Fruit fly (Drosophila melanogaster) whole organism, wandering third instar larva: ENCODE measurements around the gene CycH.

Experiments used
- Abd-B ChIP-seq: fragments of >200 bp; optimal IDR thresholded peaks from 2 replicates; lab custom pipeline; 2017; ENCODE audit warnings: missing biosample characterization, missing genetic modification characterization
- CG32264 ChIP-seq: fragments of 200-800 bp; sonication (Bioruptor generic); optimal IDR thresholded peaks from 2 replicates; lab custom pipeline; 2016; ENCODE audit warnings: missing biosample characterization, missing genetic modification characterization
- CG9705 ChIP-seq: fragments of 200-800 bp; sonication (Bioruptor generic); optimal IDR thresholded peaks from 2 replicates; lab custom pipeline; 2018; ENCODE audit warnings: missing biosample characterization, mild to moderate bottlenecking, missing genetic modification characterization
- CrebA ChIP-seq: fragments of 200-800 bp; sonication (Bioruptor generic); optimal IDR thresholded peaks from 2 replicates; lab custom pipeline; 2016; ENCODE audit warnings: missing biosample characterization, mild to moderate bottlenecking, missing genetic modification characterization, borderline replicate concordance
- Dif ChIP-seq: fragments of 200-275, 200-300 bp; sonication (Bioruptor generic); optimal IDR thresholded peaks from 2 replicates; lab custom pipeline; 2018; ENCODE audit warnings: missing biosample characterization, missing genetic modification characterization; ENCODE audit not compliant: partially characterized antibody
- GATAd ChIP-seq: sonication (Bioruptor generic); optimal IDR thresholded peaks from 2 replicates; lab custom pipeline; 2016; ENCODE audit warnings: missing biosample characterization, missing genetic modification characterization
- Hnf4 ChIP-seq: fragments of 200-800 bp; sonication (Bioruptor generic); optimal IDR thresholded peaks from 2 replicates; lab custom pipeline; 2016; ENCODE audit warnings: missing biosample characterization, mild to moderate bottlenecking, missing genetic modification characterization
- Hr78 ChIP-seq: fragments of >200 bp; optimal IDR thresholded peaks from 2 replicates; lab custom pipeline; 2017; ENCODE audit warnings: missing biosample characterization, missing genetic modification characterization
- Hr83 ChIP-seq: fragments of 200-300 bp; sonication (Bioruptor generic); optimal IDR thresholded peaks from 2 replicates; lab custom pipeline; 2016; ENCODE audit warnings: missing biosample characterization, mild to moderate bottlenecking, missing genetic modification characterization, moderate library complexity; ENCODE audit not compliant: poor library complexity, severe bottlenecking
- Jra ChIP-seq: sonication (Bioruptor generic); optimal IDR thresholded peaks from 2 replicates; lab custom pipeline; 2016; ENCODE audit warnings: missing biosample characterization, missing genetic modification characterization
- Mio ChIP-seq: sonication (Bioruptor generic); optimal IDR thresholded peaks from 2 replicates; lab custom pipeline; 2016; ENCODE audit warnings: missing biosample characterization, missing genetic modification characterization
- OdsH ChIP-seq: fragments of 200-800 bp; sonication (Bioruptor generic); optimal IDR thresholded peaks from 2 replicates; lab custom pipeline; 2016; ENCODE audit warnings: missing biosample characterization, mild to moderate bottlenecking, missing genetic modification characterization
- Rel ChIP-seq, 2 experiments: fragments of 200-800 bp; sonication (Bioruptor generic) in 1 of 2; optimal IDR thresholded peaks; 2 replicates in 1 of 2; 3 replicates in 1 of 2; lab custom pipeline; 2016 to 2019; ENCODE audit warnings: mild to moderate bottlenecking in 2 of 2, missing biosample characterization in 2 of 2, missing genetic modification characterization in 2 of 2, moderate library complexity in 1 of 2
- Sp1 ChIP-seq: fragments of 200-800 bp; sonication (Bioruptor generic); optimal IDR thresholded peaks from 3 replicates; lab custom pipeline; 2019; ENCODE audit warnings: missing biosample characterization, mild to moderate bottlenecking, missing genetic modification characterization, moderate library complexity
- Vsx2 ChIP-seq: fragments of 200-300, 225-300 bp; sonication (Bioruptor generic); optimal IDR thresholded peaks from 2 replicates; lab custom pipeline; 2018; ENCODE audit warnings: missing biosample characterization, missing genetic modification characterization; ENCODE audit not compliant: partially characterized antibody
- br ChIP-seq: fragments of 200-800 bp; sonication (Bioruptor generic); optimal IDR thresholded peaks from 2 replicates; lab custom pipeline; 2016; ENCODE audit warnings: missing biosample characterization, missing genetic modification characterization
- brk ChIP-seq: fragments of 200-800 bp; sonication (Bioruptor generic); optimal IDR thresholded peaks from 2 replicates; lab custom pipeline; 2016; ENCODE audit warnings: missing biosample characterization, mild to moderate bottlenecking, missing genetic modification characterization
- dmrt93B ChIP-seq: fragments of 200-800 bp; sonication (Bioruptor generic); optimal IDR thresholded peaks from 2 replicates; lab custom pipeline; 2018; ENCODE audit warnings: missing biosample characterization, mild to moderate bottlenecking, missing genetic modification characterization
- dsf ChIP-seq: sonication (Bioruptor generic); optimal IDR thresholded peaks from 2 replicates; lab custom pipeline; 2016; ENCODE audit warnings: missing biosample characterization, missing genetic modification characterization, borderline replicate concordance
- ey ChIP-seq: fragments of 200-800 bp; sonication (Bioruptor generic); optimal IDR thresholded peaks from 2 replicates; lab custom pipeline; 2016; ENCODE audit warnings: missing biosample characterization, missing genetic modification characterization
- foxo ChIP-seq, 2 experiments: fragments of 200-800 bp; sonication (Bioruptor generic); optimal IDR thresholded peaks; 2 replicates in 1 of 2; 3 replicates in 1 of 2; lab custom pipeline; 2016 to 2017; ENCODE audit warnings: missing biosample characterization in 2 of 2, missing genetic modification characterization in 2 of 2
- fru ChIP-seq: fragments of 200-800 bp; sonication (Bioruptor generic); optimal IDR thresholded peaks from 3 replicates; lab custom pipeline; 2016; ENCODE audit warnings: missing biosample characterization, mild to moderate bottlenecking, missing genetic modification characterization
- h ChIP-seq: fragments of 200-800 bp; sonication (Bioruptor generic); optimal IDR thresholded peaks from 3 replicates; lab custom pipeline; 2016; ENCODE audit warnings: missing biosample characterization, mild to moderate bottlenecking, missing genetic modification characterization
- lola ChIP-seq: fragments of >200 bp; optimal IDR thresholded peaks from 2 replicates; lab custom pipeline; 2017; ENCODE audit warnings: missing biosample characterization, missing genetic modification characterization
- pan ChIP-seq: fragments of >200 bp; optimal IDR thresholded peaks from 2 replicates; lab custom pipeline; 2017
- psq ChIP-seq: fragments of 200-800 bp; sonication (Bioruptor generic); optimal IDR thresholded peaks from 3 replicates; lab custom pipeline; 2017; ENCODE audit warnings: missing biosample characterization, mild to moderate bottlenecking, missing genetic modification characterization, moderate library complexity
- rgr ChIP-seq: fragments of 200-800 bp; sonication (Bioruptor generic); optimal IDR thresholded peaks from 3 replicates; lab custom pipeline; 2016; ENCODE audit warnings: missing biosample characterization, mild to moderate bottlenecking, missing genetic modification characterization
- sv ChIP-seq: fragments of 200-800 bp; sonication (Bioruptor generic); optimal IDR thresholded peaks from 3 replicates; lab custom pipeline; 2016; ENCODE audit warnings: missing biosample characterization, missing genetic modification characterization
- tai ChIP-seq: sonication (Bioruptor generic); optimal IDR thresholded peaks from 2 replicates; lab custom pipeline; 2016; ENCODE audit warnings: missing biosample characterization, missing genetic modification characterization
- usp ChIP-seq: fragments of >200 bp; optimal IDR thresholded peaks from 2 replicates; lab custom pipeline; 2017; ENCODE audit warnings: missing biosample characterization, missing genetic modification characterization
- woc ChIP-seq: sonication (Bioruptor generic); optimal IDR thresholded peaks from 2 replicates; lab custom pipeline; 2016; ENCODE audit warnings: missing biosample characterization, mild to moderate bottlenecking, missing genetic modification characterization

Gene CycH

DNA sequence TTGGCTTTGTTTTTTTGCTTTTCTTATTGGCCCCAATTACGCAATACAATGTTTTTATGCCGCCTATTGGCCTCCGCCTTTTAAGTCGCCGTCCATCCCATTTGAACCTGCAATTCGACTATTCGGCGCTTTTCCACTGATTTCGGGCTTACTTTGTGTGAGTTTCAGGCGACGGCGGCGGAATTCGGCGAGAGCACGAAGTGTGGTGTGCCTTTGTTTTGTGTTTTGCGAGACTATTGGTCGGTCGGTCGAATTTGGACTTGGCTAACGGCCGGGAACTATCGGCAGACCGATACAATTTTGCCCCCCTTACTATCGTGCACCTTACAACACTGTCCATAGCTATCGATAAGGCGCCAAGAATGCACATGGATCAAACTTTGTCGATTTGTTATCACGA is 19.3 kb downstream of the CycH start, which contains the start of gene P5CDh1:
TSS of gene P5CDh1 (minus strand) at position 278 of the 400 bp plus-strand sequence.
- peak; percentile 70 for TF ChIP-seq Hr83
- peak; percentile 0 for TF ChIP-seq Vsx2 (GFP tag; lab: Kevin White, UChicago)
- peak; percentile 33 for TF ChIP-seq h (GFP tag; lab: Kevin White, UChicago)
- TF ChIP-seq rgr (GFP tag; lab: Kevin White, UChicago), result peak; percentile 55
- peak in 1 of 2 experiments; percentile 29 for TF ChIP-seq foxo (GFP tag; optimal IDR thresholded peaks at IDR 0.05; lab: Kevin White, UChicago)
- TF ChIP-seq Hnf4, result peak; percentile 52
- no peak for TF ChIP-seq GATAd (GFP tag; lab: Kevin White, UChicago)
- no peak for TF ChIP-seq woc (GFP tag; lab: Kevin White, UChicago)
- TF ChIP-seq CrebA (GFP tag; lab: Kevin White, UChicago), result no peak
- no peak for TF ChIP-seq Abd-B (GFP tag; lab: Kevin White, UChicago)
- no peak for TF ChIP-seq Dif (GFP tag; lab: Kevin White, UChicago)
- peak; percentile 13 for TF ChIP-seq ey
- TF ChIP-seq CG32264 (GFP tag; lab: Kevin White, UChicago), result no peak
- TF ChIP-seq, all 38 proteins: peak for 7

DNA sequence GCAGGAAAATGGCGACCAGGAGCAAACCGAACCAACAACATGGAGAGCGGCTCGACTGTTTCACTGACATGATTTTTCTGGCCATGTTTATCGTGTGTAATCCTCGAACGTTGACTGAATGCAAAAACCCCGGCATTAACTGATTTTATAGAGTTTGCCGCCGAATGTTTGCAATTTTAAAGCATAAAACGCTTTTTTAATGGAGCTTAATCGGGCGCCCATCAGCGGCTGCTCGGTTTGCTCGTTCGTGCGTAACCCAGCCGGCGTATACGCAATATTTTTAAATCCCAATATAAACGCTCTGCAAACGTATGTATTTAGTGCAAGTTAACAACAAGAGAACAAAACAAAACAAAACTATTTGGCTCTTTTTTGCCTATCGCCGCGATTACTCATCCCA is 20.5 kb downstream of the CycH start, which contains the start of gene CG14563:
TSS of gene CG14563 (minus strand) at position 101 of the 400 bp plus-strand sequence.
- TF ChIP-seq sv (no peak), dsf (GFP tag; lab: Kevin White, UChicago) (no peak), psq (GFP tag; lab: Kevin White, UChicago) (no peak), Hr83 (no peak), rgr (GFP tag; lab: Kevin White, UChicago) (no peak), pan (no peak), CG9705 (GFP tag; lab: Kevin White, UChicago) (no peak), h (GFP tag; lab: Kevin White, UChicago) (no peak), Vsx2 (GFP tag; lab: Kevin White, UChicago) (no peak), GATAd (GFP tag; lab: Kevin White, UChicago) (no peak), Abd-B (GFP tag; lab: Kevin White, UChicago) (no peak), usp (no peak), dmrt93B (GFP tag; lab: Kevin White, UChicago) (no peak), OdsH (no peak), brk (GFP tag; lab: Kevin White, UChicago) (no peak), tai (GFP tag; lab: Kevin White, UChicago) (no peak), Jra (GFP tag; lab: Kevin White, UChicago) (no peak), Hr78 (no peak), Dif (GFP tag; lab: Kevin White, UChicago) (no peak)

DNA sequence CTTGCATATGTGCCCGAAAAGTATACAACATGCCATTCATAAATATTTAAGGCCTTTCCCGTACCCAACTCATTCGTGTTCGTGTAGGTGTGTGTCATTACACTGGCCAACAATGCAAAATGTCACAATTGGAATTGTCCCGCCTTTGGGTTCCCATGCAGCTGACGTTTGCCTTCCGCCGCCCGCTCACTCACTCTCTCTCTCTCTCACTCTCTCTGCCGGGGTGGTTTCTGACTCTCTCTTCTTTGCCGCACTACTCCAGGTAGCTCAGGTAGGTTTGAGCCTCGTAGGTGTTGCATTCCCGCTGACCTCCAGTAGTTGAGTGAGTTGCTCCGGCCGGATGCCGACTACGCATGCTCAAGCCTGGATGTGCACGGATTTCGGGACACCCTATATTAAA is 21.5 kb downstream of the CycH start:
- no peak for TF ChIP-seq Hnf4
- no peak for TF ChIP-seq foxo (GFP tag; optimal IDR thresholded peaks at IDR 0.05; lab: Kevin White, UChicago)
- no peak for TF ChIP-seq brk (GFP tag; lab: Kevin White, UChicago)
- TF ChIP-seq lola (GFP tag; lab: Kevin White, UChicago), result no peak
- no peak for TF ChIP-seq Mio
- TF ChIP-seq dsf (GFP tag; lab: Kevin White, UChicago), result no peak
- TF ChIP-seq OdsH, result no peak
- TF ChIP-seq woc (GFP tag; lab: Kevin White, UChicago), result no peak
- no peak for TF ChIP-seq Sp1 (GFP tag; lab: Kevin White, UChicago)
- TF ChIP-seq Hr83, result no peak
- no peak for TF ChIP-seq usp
- no peak for TF ChIP-seq tai (GFP tag; lab: Kevin White, UChicago)

DNA sequence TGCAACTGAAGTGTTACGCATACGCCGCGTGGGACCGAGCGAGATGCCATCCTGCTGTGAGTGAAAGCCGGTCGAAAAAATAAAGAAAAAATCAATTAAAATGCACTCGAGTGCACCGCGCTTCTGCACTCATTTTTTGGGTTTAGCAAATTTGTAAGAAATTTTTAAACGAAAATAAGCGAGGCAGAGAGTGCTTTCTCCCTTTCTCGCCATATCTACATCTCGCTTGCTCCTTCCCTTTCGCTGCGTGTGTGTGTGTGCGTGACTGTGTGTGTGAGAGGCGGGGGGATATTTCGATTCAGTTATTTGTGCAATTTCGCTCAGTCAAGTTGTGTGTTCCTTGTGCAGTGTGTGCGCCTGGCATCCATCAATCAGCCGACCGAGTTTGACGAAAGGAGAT is 22.7 kb downstream of the CycH start, which contains the start of gene mub:
TSS of gene mub (plus strand) at position 301 of the 400 bp plus-strand sequence.
- TF ChIP-seq pan (no peak), Mio (no peak), usp (no peak), rgr (GFP tag; lab: Kevin White, UChicago) (no peak), Rel (GFP tag; optimal IDR thresholded peaks at IDR 0.05; lab: Kevin White, UChicago) (no peak), Rel (tag; optimal IDR thresholded peaks at IDR 0.05; lab: Kevin White, UChicago) (no peak), foxo (GFP tag; optimal IDR thresholded peaks at IDR 0.05; lab: Kevin White, UChicago) (no peak), Sp1 (GFP tag; lab: Kevin White, UChicago) (no peak), psq (GFP tag; lab: Kevin White, UChicago) (no peak), dsf (GFP tag; lab: Kevin White, UChicago) (no peak), CG9705 (GFP tag; lab: Kevin White, UChicago) (no peak), br (GFP tag; lab: Kevin White, UChicago) (no peak), h (GFP tag; lab: Kevin White, UChicago) (no peak), ey (no peak), sv (no peak), CrebA (GFP tag; lab: Kevin White, UChicago) (no peak), fru (GFP tag; lab: Kevin White, UChicago) (no peak)
